Worm (Caenorhabditis elegans) whole organism, L4 larva: ENCODE results near the gene K01A12.4.

Experiments used
- F44E2.7 ChIP-seq: fragments of 200-800 bp; sonication (Bioruptor generic); IDR thresholded peaks from 2 replicates; pipeline ENCODE4 v2.1.2; 2022; ENCODE audit warnings: missing genetic modification characterization, missing compliant biosample characterization
- R02D3.7 ChIP-seq: fragments of 150-350 bp; sonication (generic microtip); optimal IDR thresholded peaks from 3 replicates; lab custom pipeline; 2014; ENCODE audit warnings: missing biosample characterization, missing genetic modification characterization
- Y105C5A.15 ChIP-seq: fragments of 200-800 bp; sonication (Bioruptor generic); IDR thresholded peaks from 2 replicates; pipeline ENCODE4 v1.3.6; 2022; ENCODE audit warnings: missing genetic modification characterization, missing compliant biosample characterization
- Y48G9A.11 ChIP-seq: fragments of 200-800 bp; sonication (Bioruptor generic); IDR thresholded peaks from 2 replicates; pipeline ENCODE4 v1.3.6; 2022; ENCODE audit warnings: missing genetic modification reagents, missing genetic modification characterization, missing compliant biosample characterization
- Y75B8A.6 ChIP-seq: fragments of 200-800 bp; sonication (Bioruptor generic); IDR thresholded peaks from 2 replicates; pipeline ENCODE4 v1.3.6; 2022; ENCODE audit warnings: missing genetic modification reagents, missing genetic modification characterization, missing compliant biosample characterization
- ZK337.2 ChIP-seq: fragments of 200-800 bp; sonication (Bioruptor generic); IDR thresholded peaks from 2 replicates; pipeline ENCODE4 v1.3.6; 2022; ENCODE audit warnings: missing genetic modification reagents, missing genetic modification characterization, missing compliant biosample characterization
- ZK546.5 ChIP-seq, 2 experiments: sonication (generic microtip); optimal IDR thresholded peaks; 2 replicates each; lab custom pipeline; 2017; ENCODE audit warnings: missing biosample characterization in 2 of 2, missing genetic modification characterization in 2 of 2
- ama-1 ChIP-seq: fragments of 150-350 bp; optimal IDR thresholded peaks from 2 replicates; lab custom pipeline; 2014; ENCODE audit warnings: inconsistent platforms, mixed read lengths
- attf-4 ChIP-seq: sonication (generic microtip); optimal IDR thresholded peaks from 3 replicates; lab custom pipeline; 2017; ENCODE audit warnings: missing biosample characterization, missing genetic modification characterization
- ceh-20 ChIP-seq: fragments of 200-800 bp; sonication (Bioruptor generic); IDR thresholded peaks from 2 replicates; pipeline ENCODE4 v1.3.6; 2022; ENCODE audit warnings: missing genetic modification reagents, missing genetic modification characterization, missing compliant biosample characterization
- ceh-28 ChIP-seq: fragments of 150-350 bp; optimal IDR thresholded peaks from 2 replicates; lab custom pipeline; 2014; ENCODE audit warnings: missing biosample characterization, missing genetic modification reagents, missing genetic modification characterization
- cey-2 ChIP-seq: sonication (generic microtip); optimal IDR thresholded peaks from 3 replicates; lab custom pipeline; 2017; ENCODE audit warnings: missing genetic modification characterization, mild to moderate bottlenecking, missing compliant biosample characterization, antibody characterized with exemption, borderline replicate concordance; ENCODE audit not compliant: insufficient read depth
- ctbp-1 ChIP-seq: fragments of 200-800 bp; sonication (Bioruptor generic); IDR thresholded peaks from 2 replicates; pipeline ENCODE4 v1.3.6; 2022; ENCODE audit warnings: missing genetic modification reagents, missing genetic modification characterization, missing compliant biosample characterization
- daf-12 ChIP-seq: fragments of 150-350 bp; optimal IDR thresholded peaks from 2 replicates; lab custom pipeline; 2014; ENCODE audit warnings: missing biosample characterization, missing genetic modification reagents, missing genetic modification characterization
- daf-8 ChIP-seq: fragments of 200-800 bp; sonication (Bioruptor generic); IDR thresholded peaks from 2 replicates; pipeline ENCODE4 v1.3.6; 2022; ENCODE audit warnings: missing genetic modification characterization, missing compliant biosample characterization
- dmd-6 ChIP-seq: fragments of 200-800 bp; sonication (Bioruptor generic); IDR thresholded peaks from 2 replicates; pipeline ENCODE4 v1.3.6; 2022; ENCODE audit warnings: missing genetic modification reagents, missing genetic modification characterization, missing compliant biosample characterization
- dmd-8 ChIP-seq: fragments of 200-800 bp; sonication (Bioruptor generic); IDR thresholded peaks from 2 replicates; pipeline ENCODE4 v1.3.6; 2022; ENCODE audit warnings: missing genetic modification characterization, missing compliant biosample characterization
- dmd-9 ChIP-seq: fragments of 200-800 bp; sonication (Bioruptor generic); IDR thresholded peaks from 2 replicates; pipeline ENCODE4 v1.3.6; 2022; ENCODE audit warnings: missing genetic modification reagents, missing genetic modification characterization, missing compliant biosample characterization
- dpl-1 ChIP-seq: fragments of 150-350 bp; optimal IDR thresholded peaks from 2 replicates; lab custom pipeline; 2014; ENCODE audit warnings: missing biosample characterization, missing genetic modification reagents, missing genetic modification characterization
- duxl-1 ChIP-seq: sonication (generic microtip); optimal IDR thresholded peaks from 2 replicates; lab custom pipeline; 2016; ENCODE audit warnings: mild to moderate bottlenecking, missing genetic modification characterization, moderate library complexity, missing compliant biosample characterization; ENCODE audit not compliant: poor library complexity
- dve-1 ChIP-seq: sonication (generic microtip); optimal IDR thresholded peaks from 2 replicates; lab custom pipeline; 2017; ENCODE audit warnings: antibody characterized with exemption, mild to moderate bottlenecking, missing genetic modification characterization, missing compliant biosample characterization; ENCODE audit not compliant: insufficient read depth
- egl-43 ChIP-seq: fragments of 200-800 bp; sonication (Bioruptor generic); IDR thresholded peaks from 2 replicates; pipeline ENCODE4 v1.3.6; 2022; ENCODE audit warnings: missing genetic modification reagents, missing genetic modification characterization, missing compliant biosample characterization
- hlh-11 ChIP-seq: fragments of 200-800 bp; sonication (Bioruptor generic); optimal IDR thresholded peaks from 2 replicates; lab custom pipeline; 2018; ENCODE audit warnings: mild to moderate bottlenecking, missing genetic modification characterization, missing compliant biosample characterization
- hmg-1.1 ChIP-seq: fragments of 200-800 bp; sonication (Bioruptor generic); IDR thresholded peaks from 2 replicates; pipeline ENCODE4 v1.3.6; 2022; ENCODE audit warnings: missing genetic modification reagents, missing genetic modification characterization, missing compliant biosample characterization
- jun-1 ChIP-seq: fragments of 150-350 bp; optimal IDR thresholded peaks from 2 replicates; lab custom pipeline; 2014; ENCODE audit warnings: missing biosample characterization, missing genetic modification reagents, missing genetic modification characterization
- lin-13 ChIP-seq: fragments of 150-350 bp; optimal IDR thresholded peaks from 2 replicates; lab custom pipeline; 2014; ENCODE audit warnings: missing biosample characterization, missing genetic modification reagents, missing genetic modification characterization
- lin-15B ChIP-seq: fragments of 150-350 bp; sonication (generic microtip); optimal IDR thresholded peaks from 3 replicates; lab custom pipeline; 2014; ENCODE audit warnings: missing biosample characterization, missing genetic modification characterization
- lin-38 ChIP-seq: fragments of 200-800 bp; sonication (Bioruptor generic); IDR thresholded peaks from 2 replicates; pipeline ENCODE4 v1.3.6; 2022; ENCODE audit warnings: missing genetic modification reagents, missing genetic modification characterization, missing compliant biosample characterization
- lir-3 ChIP-seq: sonication (generic microtip); optimal IDR thresholded peaks from 2 replicates; lab custom pipeline; 2016; ENCODE audit warnings: mild to moderate bottlenecking, missing genetic modification characterization, missing compliant biosample characterization
- lsy-2 ChIP-seq, 2 experiments: fragments of 150-350 bp in 1 of 2; sonication (generic microtip) in 1 of 2; optimal IDR thresholded peaks; 2 replicates each; lab custom pipeline; 2014 to 2017; ENCODE audit warnings: missing biosample characterization in 2 of 2, missing genetic modification characterization in 2 of 2
- madf-9 ChIP-seq: fragments of 200-800 bp; sonication (Bioruptor generic); conservative IDR thresholded peaks from 2 replicates; pipeline ENCODE4 v1.3.6; 2022; ENCODE audit warnings: missing genetic modification reagents, missing genetic modification characterization, missing compliant biosample characterization
- mes-2 ChIP-seq: sonication (generic microtip); optimal IDR thresholded peaks from 2 replicates; lab custom pipeline; 2016; ENCODE audit warnings: missing genotype, mild to moderate bottlenecking, missing genetic modification characterization, missing compliant biosample characterization; ENCODE audit not compliant: poor library complexity, severe bottlenecking
- mxl-3 ChIP-seq: fragments of 200-800 bp; sonication (Bioruptor generic); optimal IDR thresholded peaks from 2 replicates; lab custom pipeline; 2018; ENCODE audit warnings: mild to moderate bottlenecking, missing genetic modification characterization, missing compliant biosample characterization
- nhr-111 ChIP-seq: fragments of 200-800 bp; sonication (Bioruptor generic); optimal IDR thresholded peaks from 2 replicates; lab custom pipeline; 2018; ENCODE audit warnings: mild to moderate bottlenecking, missing genetic modification characterization, missing compliant biosample characterization
- nhr-25 ChIP-seq: sonication (generic microtip); optimal IDR thresholded peaks from 2 replicates; lab custom pipeline; 2017; ENCODE audit warnings: missing genetic modification characterization, mild to moderate bottlenecking, missing compliant biosample characterization, antibody characterized with exemption, moderate library complexity, borderline replicate concordance; ENCODE audit not compliant: insufficient read depth
- nhr-28 ChIP-seq: fragments of 150-350 bp; optimal IDR thresholded peaks from 2 replicates; lab custom pipeline; 2014; ENCODE audit warnings: missing biosample characterization, missing genetic modification characterization
- nhr-41 ChIP-seq: fragments of 200-800 bp; sonication (Bioruptor generic); IDR thresholded peaks from 2 replicates; pipeline ENCODE4 v1.3.6; 2022; ENCODE audit warnings: missing genetic modification reagents, missing genetic modification characterization, missing compliant biosample characterization
- nhr-42 ChIP-seq: fragments of 200-800 bp; sonication (Bioruptor generic); IDR thresholded peaks from 2 replicates; pipeline ENCODE4 v1.3.6; 2022; ENCODE audit warnings: missing genetic modification characterization, missing compliant biosample characterization
- nhr-48 ChIP-seq: sonication (generic microtip); optimal IDR thresholded peaks from 2 replicates; lab custom pipeline; 2016; ENCODE audit warnings: mild to moderate bottlenecking, missing genetic modification characterization, missing compliant biosample characterization
- nhr-6 ChIP-seq: fragments of 150-350 bp; optimal IDR thresholded peaks from 2 replicates; lab custom pipeline; 2014; ENCODE audit warnings: missing biosample characterization, missing genetic modification characterization
- nhr-76 ChIP-seq: fragments of 150-350 bp; optimal IDR thresholded peaks from 2 replicates; lab custom pipeline; 2014; ENCODE audit warnings: missing biosample characterization, missing genetic modification characterization
- nhr-77 ChIP-seq: fragments of 150-350 bp; optimal IDR thresholded peaks from 2 replicates; lab custom pipeline; 2014; ENCODE audit warnings: missing biosample characterization, missing genetic modification characterization
- pha-4 ChIP-seq, 2 experiments: fragments of 150-350 bp in 1 of 2; fragments of 200-800 bp in 1 of 2; sonication (Bioruptor generic) in 1 of 2; IDR thresholded peaks in 1 of 2; optimal IDR thresholded peaks in 1 of 2; 2 replicates each; pipeline versions ENCODE4 v1.3.6 to Lab custom; 2014 to 2022; ENCODE audit warnings: missing genetic modification characterization in 2 of 2, missing genetic modification reagents in 2 of 2, missing biosample characterization in 1 of 2, missing compliant biosample characterization in 1 of 2
- sdz-12 ChIP-seq: fragments of 200-800 bp; sonication (Bioruptor generic); optimal IDR thresholded peaks from 2 replicates; lab custom pipeline; 2018; ENCODE audit warnings: mild to moderate bottlenecking, missing genetic modification characterization, missing compliant biosample characterization
- snpc-1.2 ChIP-seq: fragments of 200-800 bp; sonication (Bioruptor generic); IDR thresholded peaks from 2 replicates; pipeline ENCODE4 v1.3.6; 2022; ENCODE audit warnings: missing genetic modification reagents, missing genetic modification characterization, missing compliant biosample characterization
- spr-1 ChIP-seq: sonication (generic microtip); optimal IDR thresholded peaks from 2 replicates; lab custom pipeline; 2016; ENCODE audit warnings: mild to moderate bottlenecking, missing genetic modification characterization, missing compliant biosample characterization
- tra-1 ChIP-seq: fragments of 200-800 bp; sonication (Bioruptor generic); IDR thresholded peaks from 2 replicates; pipeline ENCODE4 v1.3.6; 2022; ENCODE audit warnings: missing genetic modification reagents, missing genetic modification characterization, missing compliant biosample characterization
- unc-130 ChIP-seq: sonication (generic microtip); optimal IDR thresholded peaks from 2 replicates; lab custom pipeline; 2016; ENCODE audit warnings: missing genetic modification reagents, missing genetic modification characterization, missing compliant biosample characterization

K01A12.4 gene

ce11 chrX:8602722-8603427 is 7.8 kb upstream of the K01A12.4 start:
- no peak for TF ChIP-seq nhr-25 (tag; lab: Kevin White, UChicago)
- no peak for TF ChIP-seq lsy-2 (tag; optimal IDR thresholded peaks at IDR 0.05; lab: Kevin White, UChicago)
- TF ChIP-seq lin-15B (tag; lab: Kevin White, UChicago): no peak
- peak; percentile 34; the same call in 1 of the 2 replicates for TF ChIP-seq nhr-42
- no peak for TF ChIP-seq mes-2
- TF ChIP-seq Y75B8A.6: no peak
- TF ChIP-seq sdz-12: no peak
- TF ChIP-seq ZK337.2 (GFP tag; lab: Robert Waterston, UW): no peak
- TF ChIP-seq madf-9 (GFP tag; lab: Robert Waterston, UW): 0 out of 2 replicates have a peak, but pooled peaks have one; percentile 39
- no peak for TF ChIP-seq dve-1
- TF ChIP-seq, all 104 proteins: peak for 2

ce11 chrX:8604160-8604559 is 6.5 kb upstream of the K01A12.4 start:
- TF ChIP-seq nhr-77 (tag; lab: Kevin White, UChicago): no peak
- TF ChIP-seq nhr-111 (GFP tag; lab: Kevin White, UChicago): no peak
- no peak for TF ChIP-seq madf-9 (GFP tag; lab: Robert Waterston, UW)
- TF ChIP-seq egl-43 (GFP tag; lab: Robert Waterston, UW): no peak
- TF ChIP-seq lin-38 (GFP tag; lab: Robert Waterston, UW): no peak
- no peak for TF ChIP-seq nhr-76
- TF ChIP-seq Y105C5A.15: no peak
- TF ChIP-seq hmg-1.1 (GFP tag; lab: Robert Waterston, UW): no peak
- TF ChIP-seq dve-1: peak; percentile 63
- no peak for TF ChIP-seq duxl-1 (tag; lab: Kevin White, UChicago)
- TF ChIP-seq daf-12 (tag; lab: Kevin White, UChicago): no peak
- TF ChIP-seq ceh-28 (tag; lab: Kevin White, UChicago): no peak
- TF ChIP-seq dpl-1: no peak
- TF ChIP-seq nhr-48: peak; percentile 7
- TF ChIP-seq dmd-8 (GFP tag; lab: Robert Waterston, UW): no peak
- TF ChIP-seq snpc-1.2 (GFP tag; lab: Robert Waterston, UW): no peak
- no peak for TF ChIP-seq cey-2 (tag; lab: Kevin White, UChicago)
- no peak for TF ChIP-seq daf-8 (GFP tag; lab: Robert Waterston, UW)
- TF ChIP-seq nhr-28 (tag; lab: Kevin White, UChicago): peak; percentile 19
- no peak for TF ChIP-seq ceh-20
- no peak for TF ChIP-seq ctbp-1 (GFP tag; lab: Robert Waterston, UW)
- peak; percentile 88 for TF ChIP-seq dmd-6 (GFP tag; lab: Robert Waterston, UW)
- no peak for TF ChIP-seq attf-4 (tag; lab: Kevin White, UChicago)
- no peak for TF ChIP-seq F44E2.7 (GFP tag; lab: Robert Waterston, UW)
- TF ChIP-seq pha-4 (GFP tag; IDR thresholded peaks at IDR 0.05; lab: Robert Waterston, UW): no peak
- TF ChIP-seq pha-4 (tag; optimal IDR thresholded peaks at IDR 0.05; lab: Kevin White, UChicago): no peak
- TF ChIP-seq unc-130 (GFP tag; lab: Kevin White, UChicago): no peak
- TF ChIP-seq Y48G9A.11 (GFP tag; lab: Robert Waterston, UW): no peak
- TF ChIP-seq R02D3.7 (tag; lab: Kevin White, UChicago): no peak
- TF ChIP-seq nhr-6 (tag; lab: Kevin White, UChicago): no peak
- no peak for TF ChIP-seq ZK546.5 (tag; optimal IDR thresholded peaks at IDR 0.05; lab: Kevin White, UChicago)
- TF ChIP-seq lin-13 (GFP tag; lab: Kevin White, UChicago): no peak
- peak; percentile 10 for TF ChIP-seq mxl-3 (GFP tag; lab: Kevin White, UChicago)
- no peak for TF ChIP-seq jun-1 (tag; lab: Kevin White, UChicago)
- TF ChIP-seq spr-1 (tag; lab: Kevin White, UChicago): no peak
- no peak for TF ChIP-seq ama-1 (lab: Kevin White, UChicago)
- TF ChIP-seq lir-3 (tag; lab: Kevin White, UChicago): no peak
- TF ChIP-seq tra-1 (GFP tag; lab: Robert Waterston, UW): peak; percentile 63
- no peak for TF ChIP-seq dmd-9 (GFP tag; lab: Robert Waterston, UW)
- peak; percentile 79 for TF ChIP-seq hlh-11 (tag; lab: Kevin White, UChicago)
- no peak for TF ChIP-seq nhr-41 (GFP tag; lab: Robert Waterston, UW)
